Fruit fly (Drosophila melanogaster) whole organism, embryonic: ENCODE data around the gene eIF4H2.

ENCODE experiments used
- Aef1 ChIP-seq: fragments of 200-800 bp; sonication (Bioruptor generic); IDR thresholded peaks from 3 replicates; pipeline ENCODE4 v1.3.6; 2022; ENCODE audit warnings: missing biosample characterization, missing genetic modification characterization
- Atf3 ChIP-seq: fragments of 200-800 bp; sonication (Bioruptor generic); optimal IDR thresholded peaks from 3 replicates; lab custom pipeline; 2016; ENCODE audit warnings: missing biosample characterization, missing genetic modification characterization
- Blimp-1 ChIP-seq: fragments of 200-800 bp; sonication (Bioruptor generic); optimal IDR thresholded peaks from 3 replicates; lab custom pipeline; 2018; ENCODE audit warnings: missing biosample characterization, missing genetic modification characterization, mild to moderate bottlenecking, moderate library complexity, missing genetic modification reagents
- CG10565 ChIP-seq: fragments of 200-800 bp; sonication (Bioruptor generic); optimal IDR thresholded peaks from 3 replicates; lab custom pipeline; 2016; ENCODE audit warnings: missing biosample characterization, mild to moderate bottlenecking, missing genetic modification characterization
- CG11085 ChIP-seq: fragments of 200-800 bp; sonication (Bioruptor generic); IDR thresholded peaks from 2 replicates; pipeline ENCODE4 v1.3.6; 2022; ENCODE audit warnings: missing biosample characterization, missing genetic modification characterization
- CG12769 ChIP-seq: fragments of 200-800 bp; sonication (Bioruptor generic); optimal IDR thresholded peaks from 2 replicates; lab custom pipeline; 2019; ENCODE audit warnings: missing biosample characterization, mild to moderate bottlenecking, missing genetic modification characterization, moderate library complexity
- CG1602 ChIP-seq: fragments of 200-800 bp; sonication (Bioruptor generic); optimal IDR thresholded peaks from 3 replicates; lab custom pipeline; 2016; ENCODE audit warnings: missing biosample characterization, missing genetic modification characterization
- CG1647 ChIP-seq: fragments of 200-800 bp; sonication (Bioruptor generic); optimal IDR thresholded peaks from 3 replicates; lab custom pipeline; 2016; ENCODE audit warnings: missing biosample characterization, missing genetic modification characterization
- CG2199 ChIP-seq: fragments of 200-800 bp; sonication (Bioruptor generic); IDR thresholded peaks from 3 replicates; pipeline ENCODE4 v1.3.6; 2022; ENCODE audit warnings: missing biosample characterization, missing genetic modification characterization
- CG4617 ChIP-seq: fragments of 200-800 bp; sonication (Bioruptor generic); optimal IDR thresholded peaks from 3 replicates; lab custom pipeline; 2016; ENCODE audit warnings: missing biosample characterization, missing genetic modification characterization, borderline replicate concordance
- CG4854 ChIP-seq: fragments of 200-800 bp; sonication (Bioruptor generic); optimal IDR thresholded peaks from 2 replicates; lab custom pipeline; 2016; ENCODE audit warnings: missing biosample characterization, missing genetic modification characterization, inconsistent platforms
- CG8359 ChIP-seq: fragments of 200-800 bp; sonication (Bioruptor generic); optimal IDR thresholded peaks from 2 replicates; lab custom pipeline; 2017; ENCODE audit warnings: missing biosample characterization, mild to moderate bottlenecking, missing genetic modification characterization, borderline replicate concordance
- CG9876 ChIP-seq: fragments of 200-800 bp; sonication (Bioruptor generic); optimal IDR thresholded peaks from 2 replicates; lab custom pipeline; 2016; ENCODE audit warnings: missing biosample characterization, missing genetic modification characterization
- E2f1 ChIP-seq: fragments of 200-800 bp; sonication (Bioruptor generic); IDR thresholded peaks from 2 replicates; pipeline ENCODE4 v1.3.6; 2022; ENCODE audit warnings: missing biosample characterization, missing genetic modification characterization
- HLHmδ ChIP-seq: fragments of 200-800 bp; sonication (Bioruptor generic); optimal IDR thresholded peaks from 2 replicates; lab custom pipeline; 2018; ENCODE audit warnings: missing biosample characterization, mild to moderate bottlenecking, missing genetic modification characterization, moderate library complexity
- MBD-R2 ChIP-seq: fragments of 200-800 bp; sonication (Bioruptor generic); IDR thresholded peaks from 2 replicates; pipeline ENCODE4 v1.3.6; 2022; ENCODE audit warnings: missing biosample characterization, missing genetic modification characterization
- Opbp ChIP-seq: fragments of 200-800 bp; sonication (Bioruptor generic); IDR thresholded peaks from 3 replicates; pipeline ENCODE4 v1.3.6; 2022; ENCODE audit warnings: missing biosample characterization, missing genetic modification characterization; ENCODE audit not compliant: partially characterized antibody
- Optix ChIP-seq: fragments of 200-800 bp; sonication (Bioruptor generic); IDR thresholded peaks from 3 replicates; pipeline ENCODE4 v1.3.6; 2022; ENCODE audit warnings: missing biosample characterization, missing genetic modification characterization
- Pdp1 ChIP-seq, 2 experiments: fragments of 200-800 bp; sonication (Bioruptor generic); optimal IDR thresholded peaks; 3 replicates each; lab custom pipeline; 2016; ENCODE audit warnings: missing biosample characterization in 2 of 2, missing genetic modification characterization in 2 of 2, mild to moderate bottlenecking in 1 of 2, moderate library complexity in 1 of 2
- Scr ChIP-seq: fragments of 200-800 bp; sonication (Bioruptor generic); IDR thresholded peaks from 2 replicates; pipeline ENCODE4 v1.3.6; 2022; ENCODE audit warnings: missing biosample characterization, missing genetic modification characterization; ENCODE audit not compliant: partially characterized antibody
- abd-A ChIP-seq: fragments of 200-800 bp; sonication (Bioruptor generic); optimal IDR thresholded peaks from 3 replicates; lab custom pipeline; 2019; ENCODE audit warnings: missing biosample characterization, mild to moderate bottlenecking, missing genetic modification characterization, moderate library complexity
- amos ChIP-seq: fragments of 200-800 bp; sonication (Bioruptor generic); IDR thresholded peaks from 2 replicates; pipeline ENCODE4 v1.3.6; 2022; ENCODE audit warnings: missing biosample characterization, missing genetic modification characterization; ENCODE audit not compliant: partially characterized antibody
- aop ChIP-seq: fragments of 200-800 bp; sonication (Bioruptor generic); IDR thresholded peaks from 2 replicates; pipeline ENCODE4 v1.3.6; 2022; ENCODE audit warnings: missing biosample characterization, missing genetic modification characterization
- bcd ChIP-seq: fragments of 200-800 bp; sonication (Bioruptor generic); optimal IDR thresholded peaks from 2 replicates; lab custom pipeline; 2017; ENCODE audit warnings: missing biosample characterization, mild to moderate bottlenecking, missing genetic modification characterization
- chm ChIP-seq: fragments of 200-800 bp; sonication (Bioruptor generic); IDR thresholded peaks from 2 replicates; pipeline ENCODE4 v1.3.6; 2022; ENCODE audit warnings: missing biosample characterization, missing genetic modification characterization
- ci ChIP-seq: fragments of 200-800 bp; sonication (Bioruptor generic); IDR thresholded peaks from 3 replicates; pipeline ENCODE4 v1.3.6; 2022; ENCODE audit warnings: missing biosample characterization, missing genetic modification characterization
- dmrt11E ChIP-seq: fragments of 200-800 bp; sonication (Bioruptor generic); optimal IDR thresholded peaks from 3 replicates; lab custom pipeline; 2018; ENCODE audit warnings: missing biosample characterization, mild to moderate bottlenecking, missing genetic modification characterization, moderate library complexity
- dpn ChIP-seq, 2 experiments: fragments of 200-800 bp; sonication (Bioruptor generic); optimal IDR thresholded peaks; 3 replicates each; lab custom pipeline; 2016; ENCODE audit warnings: missing biosample characterization in 2 of 2, missing genetic modification characterization in 2 of 2
- fd64A ChIP-seq: fragments of 200-800 bp; sonication (Bioruptor generic); optimal IDR thresholded peaks from 3 replicates; lab custom pipeline; 2018; ENCODE audit warnings: missing biosample characterization, mild to moderate bottlenecking, missing genetic modification characterization
- gro ChIP-seq: fragments of 200-800 bp; sonication (Bioruptor generic); optimal IDR thresholded peaks from 2 replicates; lab custom pipeline; 2016; ENCODE audit warnings: missing biosample characterization, missing genetic modification characterization
- gsb-n ChIP-seq: fragments of 200-800 bp; sonication (Bioruptor generic); optimal IDR thresholded peaks from 3 replicates; lab custom pipeline; 2018; ENCODE audit warnings: missing biosample characterization, mild to moderate bottlenecking, missing genetic modification characterization
- insv ChIP-seq, 2 experiments: fragments of 200-800 bp; sonication (Bioruptor generic); optimal IDR thresholded peaks; 3 replicates each; lab custom pipeline; 2016 to 2018; ENCODE audit warnings: missing biosample characterization in 2 of 2, missing genetic modification characterization in 2 of 2
- ken ChIP-seq: fragments of 200-800 bp; sonication (Bioruptor generic); IDR thresholded peaks from 3 replicates; pipeline ENCODE4 v1.3.6; 2022; ENCODE audit warnings: missing biosample characterization, missing genetic modification characterization
- knrl ChIP-seq: fragments of 200-800 bp; sonication (Bioruptor generic); IDR thresholded peaks from 3 replicates; pipeline ENCODE4 v1.3.6; 2022; ENCODE audit warnings: missing biosample characterization, missing genetic modification characterization; ENCODE audit not compliant: partially characterized antibody
- nerfin-1 ChIP-seq: fragments of 200-800 bp; sonication (Bioruptor generic); optimal IDR thresholded peaks from 3 replicates; lab custom pipeline; 2019; ENCODE audit warnings: missing biosample characterization, mild to moderate bottlenecking, missing genetic modification characterization, moderate library complexity
- org-1 ChIP-seq: fragments of 200-800 bp; sonication (Bioruptor generic); optimal IDR thresholded peaks from 2 replicates; lab custom pipeline; 2017; ENCODE audit warnings: missing biosample characterization, missing genetic modification characterization
- pan ChIP-seq, 4 experiments: fragments of >200 bp in 3 of 4; fragments of 200-800 bp in 1 of 4; sonication (Bioruptor generic) in 1 of 4; optimal IDR thresholded peaks in 3 of 4; IDR thresholded peaks in 1 of 4; 2 replicates each; pipeline versions ENCODE4 v1.3.6 to Lab custom; 2017 to 2022; ENCODE audit warnings: missing biosample characterization in 2 of 4, missing genetic modification characterization in 2 of 4, mixed read lengths in 1 of 4
- ro ChIP-seq: fragments of 200-800 bp; sonication (Bioruptor generic); IDR thresholded peaks from 2 replicates; pipeline ENCODE4 v1.3.6; 2022; ENCODE audit warnings: missing biosample characterization, missing genetic modification characterization
- sim ChIP-seq: fragments of 200-800 bp; sonication (Bioruptor generic); IDR thresholded peaks from 2 replicates; pipeline ENCODE4 v1.3.6; 2022; ENCODE audit warnings: missing biosample characterization, missing genetic modification characterization
- so ChIP-seq: fragments of 200-800 bp; sonication (Bioruptor generic); IDR thresholded peaks from 3 replicates; pipeline ENCODE4 v1.3.6; 2022; ENCODE audit warnings: missing biosample characterization, missing genetic modification characterization
- sob ChIP-seq: fragments of 200-800 bp; sonication (Bioruptor generic); IDR thresholded peaks from 2 replicates; pipeline ENCODE4 v1.3.6; 2022; ENCODE audit warnings: missing biosample characterization, missing genetic modification characterization
- tin ChIP-seq: fragments of 200-800 bp; sonication (Bioruptor generic); optimal IDR thresholded peaks from 3 replicates; lab custom pipeline; 2016; ENCODE audit warnings: missing biosample characterization, missing genetic modification characterization
- trh ChIP-seq: fragments of 200-800 bp; sonication (Bioruptor generic); optimal IDR thresholded peaks from 2 replicates; lab custom pipeline; 2016; ENCODE audit warnings: missing biosample characterization, missing genetic modification characterization
- tx ChIP-seq: fragments of 200-800 bp; sonication (Bioruptor generic); optimal IDR thresholded peaks from 2 replicates; lab custom pipeline; 2016; ENCODE audit warnings: missing biosample characterization, missing genetic modification characterization
- unpg ChIP-seq: fragments of 200-800 bp; sonication (Bioruptor generic); optimal IDR thresholded peaks from 3 replicates; lab custom pipeline; 2018; ENCODE audit warnings: missing biosample characterization, mild to moderate bottlenecking, missing genetic modification characterization, moderate library complexity
- usp ChIP-seq: fragments of >200 bp; optimal IDR thresholded peaks from 2 replicates; lab custom pipeline; 2017; ENCODE audit warnings: missing biosample characterization, missing genetic modification characterization
- yki ChIP-seq: fragments of >200 bp; optimal IDR thresholded peaks from 3 replicates; lab custom pipeline; 2018
- zen2 ChIP-seq: fragments of 200-800 bp; sonication (Bioruptor generic); IDR thresholded peaks from 3 replicates; pipeline ENCODE4 v1.3.6; 2022; ENCODE audit warnings: missing biosample characterization, missing genetic modification characterization; ENCODE audit not compliant: partially characterized antibody

Gene eIF4H2

DNA sequence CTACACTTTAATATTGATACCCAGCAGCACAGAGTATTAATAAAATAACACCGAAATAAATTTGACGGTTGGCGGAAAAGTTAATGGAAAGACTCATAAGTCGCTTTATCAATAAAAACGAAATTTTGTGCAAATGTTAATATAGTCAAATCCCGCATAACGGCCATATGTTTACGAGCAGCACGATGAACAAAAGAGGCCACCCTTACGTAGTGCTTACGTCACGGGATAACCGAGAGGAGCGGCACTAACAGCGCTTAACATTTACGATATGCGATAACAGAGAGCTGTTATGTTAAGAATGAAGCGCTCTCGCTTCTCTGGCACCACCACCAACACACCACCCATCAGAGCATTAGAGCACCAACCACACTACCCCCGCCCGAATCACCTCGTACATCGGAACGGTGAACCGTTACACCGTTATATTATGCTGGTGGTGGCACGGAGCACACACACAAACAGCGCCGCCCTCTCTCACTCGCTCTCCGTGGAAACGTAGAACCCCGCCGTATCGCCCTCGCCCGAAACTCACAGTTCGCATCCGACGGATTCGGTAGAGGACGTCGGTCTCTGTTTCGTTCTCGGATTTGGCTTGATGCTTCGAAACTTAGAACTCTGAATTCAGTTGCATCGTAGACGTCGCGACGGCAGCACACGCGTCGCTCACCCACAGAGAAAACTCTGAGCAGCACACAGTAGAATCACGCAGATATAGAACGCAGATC is 39.6 kb downstream of the eIF4H2 start, which contains the start of gene zfh1 (continued):
- TF ChIP-seq insv (GFP tag; optimal IDR thresholded peaks at IDR 0.05; lab: Kevin White, UChicago) (no peak), ken (GFP tag; lab: Robert Waterston, UW) (0 out of 3 replicates have a peak, but pooled peaks have one; percentile 14), CG9876 (no peak), CG12769 (tag; lab: Kevin White, UChicago) (no peak), E2f1 (GFP tag; lab: Robert Waterston, UW) (no peak), tin (no peak), CG1647 (GFP tag; lab: Kevin White, UChicago) (no peak), Atf3 (no peak), chm (GFP tag; lab: Robert Waterston, UW) (peak; percentile 73; the same call in 1 of the 2 replicates), amos (no peak; the same call in 1 of the 2 replicates), Optix (no peak), CG4617 (GFP tag; lab: Kevin White, UChicago) (no peak), Pdp1 (GFP tag; optimal IDR thresholded peaks at IDR 0.05; lab: Kevin White, UChicago) (peak in 1 of 2 experiments; percentile 23), dpn (GFP tag; optimal IDR thresholded peaks at IDR 0.05; lab: Kevin White, UChicago) (no peak), knrl (peak; percentile 42; the same call in 1 of the 3 replicates), trh (GFP tag; lab: Kevin White, UChicago) (no peak), unpg (GFP tag; lab: Kevin White, UChicago) (no peak), CG10565 (GFP tag; lab: Kevin White, UChicago) (no peak), gsb-n (tag; lab: Kevin White, UChicago) (peak; percentile 6), Blimp-1 (no peak), CG4854 (no peak), CG1602 (GFP tag; lab: Kevin White, UChicago) (no peak), HLHmδ (peak; percentile 25), Aef1 (GFP tag; lab: Robert Waterston, UW) (no peak), tx (no peak), MBD-R2 (GFP tag; lab: Robert Waterston, UW) (peak; percentile 19; the same call in 1 of the 2 replicates), Opbp (0 out of 3 replicates have a peak, but pooled peaks have one; percentile 61), fd64A (no peak), bcd (GFP tag; lab: Kevin White, UChicago) (no peak), CG11085 (GFP tag; lab: Robert Waterston, UW) (no peak), CG2199 (GFP tag; lab: Robert Waterston, UW) (peak; percentile 76; the same call in 2 of the 3 replicates), so (GFP tag; lab: Robert Waterston, UW) (0 out of 3 replicates have a peak, but pooled peaks have one; percentile 31), sim (GFP tag; lab: Robert Waterston, UW) (no peak), org-1 (GFP tag; lab: Kevin White, UChicago) (no peak), gro (GFP tag; lab: Kevin White, UChicago) (peak; percentile 17), dmrt11E (tag; lab: Kevin White, UChicago) (no peak), aop (no peak), sob (GFP tag; lab: Robert Waterston, UW) (no peak), nerfin-1 (tag; lab: Kevin White, UChicago) (peak; percentile 43), ro (GFP tag; lab: Robert Waterston, UW) (no peak), pan (optimal IDR thresholded peaks at IDR 0.05; lab: Kevin White, UChicago) (no peak), pan (GFP tag; optimal IDR thresholded peaks at IDR 0.05 in 1 of 2, IDR thresholded peaks at IDR 0.05 in 1 of 2) (peak in 1 of 2 experiments; percentile 29), CG8359 (GFP tag; lab: Kevin White, UChicago) (no peak), usp (GFP tag; lab: Kevin White, UChicago) (no peak), abd-A (tag; lab: Kevin White, UChicago) (peak; percentile 74), zen2 (GFP tag; lab: Robert Waterston, UW) (peak; percentile 62; the same call in 2 of the 3 replicates), ci (peak; percentile 57; the same call in 2 of the 3 replicates), yki (lab: Kevin White, UChicago) (peak; percentile 52), Scr (peak; percentile 47; the same call in 1 of the 2 replicates)
